Fruit fly (Drosophila melanogaster) whole organism, prepupa: ENCODE results near the gene CG5708.

Experiments used
- CG32006 ChIP-seq: fragments of 200-800 bp; sonication (Bioruptor generic); optimal IDR thresholded peaks from 3 replicates; lab custom pipeline; 2017; ENCODE audit warnings: missing biosample characterization, mild to moderate bottlenecking, missing genetic modification characterization
- CG6163 ChIP-seq: fragments of 200-800 bp; sonication (Bioruptor generic); IDR thresholded peaks from 3 replicates; pipeline ENCODE4 v1.3.6; 2022; ENCODE audit warnings: missing biosample characterization, missing genetic modification characterization
- CG6792 ChIP-seq: fragments of 200-800 bp; sonication (Bioruptor generic); optimal IDR thresholded peaks from 3 replicates; lab custom pipeline; 2016; ENCODE audit warnings: missing biosample characterization, missing genetic modification characterization
- CG6854 ChIP-seq: fragments of 200-800 bp; sonication (Bioruptor generic); optimal IDR thresholded peaks from 2 replicates; lab custom pipeline; 2017; ENCODE audit warnings: missing biosample characterization, mild to moderate bottlenecking, missing genetic modification characterization
- Hr39 ChIP-seq: fragments of 200-800 bp; sonication (Bioruptor generic); optimal IDR thresholded peaks from 2 replicates; lab custom pipeline; 2016; ENCODE audit warnings: missing biosample characterization, missing genetic modification characterization
- Lpt ChIP-seq: fragments of 200-800 bp; sonication (Bioruptor generic); optimal IDR thresholded peaks from 3 replicates; lab custom pipeline; 2016; ENCODE audit warnings: missing biosample characterization, missing genetic modification characterization
- acj6 ChIP-seq: fragments of 200-800 bp; sonication (Bioruptor generic); optimal IDR thresholded peaks from 3 replicates; lab custom pipeline; 2016; ENCODE audit warnings: missing biosample characterization, missing genetic modification characterization
- cyc ChIP-seq: fragments of 200-800 bp; sonication (Bioruptor generic); optimal IDR thresholded peaks from 3 replicates; lab custom pipeline; 2016; ENCODE audit warnings: missing biosample characterization, missing genetic modification characterization
- svp ChIP-seq: fragments of 200-800 bp; sonication (Bioruptor generic); peaks from one replicate; lab custom pipeline; 2016; ENCODE audit warnings: missing biosample characterization, missing genetic modification characterization

- TF ChIP-seq cyc (GFP tag; lab: Kevin White, UChicago) (no peak), svp (GFP tag; lab: Kevin White, UChicago) (no peak), CG6792 (GFP tag; lab: Kevin White, UChicago) (no peak), CG6854 (no peak), CG6163 (GFP tag; lab: Robert Waterston, UW) (no peak), CG32006 (GFP tag; lab: Kevin White, UChicago) (no peak), Lpt (GFP tag; lab: Kevin White, UChicago) (no peak), Hr39 (GFP tag; lab: Kevin White, UChicago) (no peak), acj6 (GFP tag; lab: Kevin White, UChicago) (no peak)
Observed at dm6 chr2L:10246785-10247190, 20.2 kb upstream of the CG5708 start, which contains the start of gene chico.
